Fruit fly (Drosophila melanogaster): ENCODE data around the gene LIMK1.

LIMK1 gene

dm6 chrX:12577722-12578121 lies 14.3 kb downstream of the LIMK1 start:
- TF ChIP-seq Hnf4 (GFP tag; optimal IDR thresholded peaks at IDR 0.05): peak; percentile 14
- no peak for TF ChIP-seq sv (GFP tag; optimal IDR thresholded peaks at IDR 0.05)
- no peak for TF ChIP-seq dl (GFP tag; optimal IDR thresholded peaks at IDR 0.05; ENCODE audit: insufficient read depth in 1 of 2, partially characterized antibody in 2 of 2)
- peak; percentile 16 for TF ChIP-seq Hr83 (GFP tag; optimal IDR thresholded peaks at IDR 0.05; ENCODE audit: poor library complexity, severe bottlenecking)
- TF ChIP-seq OdsH (GFP tag; optimal IDR thresholded peaks at IDR 0.05): peak; percentile 22
- TF ChIP-seq dmrt93B (GFP tag; optimal IDR thresholded peaks at IDR 0.05): no peak
- peak; percentile 54 for TF ChIP-seq h (GFP tag; optimal IDR thresholded peaks at IDR 0.05)
- peak in 1 of 2 experiments; percentile 21 for TF ChIP-seq foxo (GFP tag; optimal IDR thresholded peaks at IDR 0.05)

DNA sequence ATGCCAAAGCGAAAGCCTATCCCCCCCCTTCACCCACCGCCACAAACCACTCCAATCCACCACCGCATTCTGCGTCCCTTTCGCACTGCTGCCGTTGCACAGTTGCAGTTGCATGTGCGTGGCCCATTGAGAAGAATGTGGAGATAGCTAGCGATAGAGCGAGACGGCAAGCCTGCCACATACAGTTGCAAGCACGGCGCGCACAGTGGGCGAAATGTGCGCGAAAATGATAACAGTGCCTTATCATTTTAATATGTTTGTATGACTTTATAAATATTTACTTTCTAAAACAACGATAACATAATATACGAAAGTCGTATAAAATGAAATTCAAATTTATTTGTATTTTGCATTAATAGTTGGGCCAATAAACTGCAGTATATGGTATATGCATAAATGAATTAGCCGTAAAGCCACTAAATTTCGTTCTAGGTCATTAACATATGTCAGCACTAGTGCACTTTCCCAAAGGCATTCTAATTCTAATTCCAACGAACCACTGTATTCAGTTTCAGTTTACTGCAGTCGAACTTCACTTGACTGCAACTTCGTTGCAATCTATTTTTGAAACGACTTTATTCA lies 16.1 kb downstream of the LIMK1 start:
- TF ChIP-seq h (GFP tag; optimal IDR thresholded peaks at IDR 0.05) (peak; percentile 70), foxo (GFP tag; optimal IDR thresholded peaks at IDR 0.05) (peak in 1 of 2 experiments; percentile 73), psq (GFP tag; optimal IDR thresholded peaks at IDR 0.05) (peak; percentile 36), woc (GFP tag; optimal IDR thresholded peaks at IDR 0.05) (peak; percentile 70), sv (GFP tag; optimal IDR thresholded peaks at IDR 0.05) (peak; percentile 37), CG9705 (GFP tag; optimal IDR thresholded peaks at IDR 0.05) (no peak), sage (GFP tag; optimal IDR thresholded peaks at IDR 0.05) (peak; percentile 50), fru (GFP tag; optimal IDR thresholded peaks at IDR 0.05) (peak; percentile 71), OdsH (GFP tag; optimal IDR thresholded peaks at IDR 0.05) (peak; percentile 65), ey (GFP tag; optimal IDR thresholded peaks at IDR 0.05) (peak; percentile 57), pan (optimal IDR thresholded peaks at IDR 0.05) (no peak), Hnf4 (GFP tag; optimal IDR thresholded peaks at IDR 0.05) (peak; percentile 54), br (GFP tag; optimal IDR thresholded peaks at IDR 0.05) (peak; percentile 43), rgr (GFP tag; optimal IDR thresholded peaks at IDR 0.05) (peak; percentile 72), Dfd (GFP tag; optimal IDR thresholded peaks at IDR 0.05) (no peak), tai (GFP tag; optimal IDR thresholded peaks at IDR 0.05) (no peak), HLH106 (tag; optimal IDR thresholded peaks at IDR 0.05) (peak; percentile 61), Sp1 (GFP tag; optimal IDR thresholded peaks at IDR 0.05) (peak; percentile 67), dmrt93B (GFP tag; optimal IDR thresholded peaks at IDR 0.05) (peak; percentile 35)

DNA sequence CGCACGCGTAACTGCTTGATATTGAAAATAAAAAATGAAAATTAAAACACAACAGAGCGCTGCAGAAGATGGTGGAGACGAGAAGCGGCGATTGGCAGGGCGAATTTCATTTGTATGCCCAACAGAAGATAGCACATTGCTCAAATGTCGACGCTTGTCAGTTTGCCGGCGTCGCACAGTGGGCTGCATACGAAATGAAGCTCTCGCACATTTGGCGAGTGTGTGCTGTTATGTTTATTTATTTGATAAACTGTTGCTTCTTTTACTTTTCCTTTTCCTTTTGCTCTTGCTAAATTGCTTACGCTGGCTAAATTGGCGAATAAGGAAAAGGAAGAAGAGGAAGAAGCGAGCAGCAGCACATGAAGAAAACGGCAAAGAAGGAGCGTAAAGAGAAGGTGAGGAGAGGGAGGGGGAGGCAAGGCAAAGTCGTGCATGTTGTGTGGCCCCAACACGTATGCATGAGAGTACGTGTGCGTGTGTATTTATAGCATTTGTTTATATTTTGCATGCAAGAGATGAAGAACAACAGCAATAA lies 16.6 kb downstream of the LIMK1 start:
- TF ChIP-seq foxo (GFP tag; optimal IDR thresholded peaks at IDR 0.05): no peak
- no peak for TF ChIP-seq Mio (GFP tag; optimal IDR thresholded peaks at IDR 0.05)
- peak; percentile 3 for TF ChIP-seq HLH106 (tag; optimal IDR thresholded peaks at IDR 0.05)
- TF ChIP-seq Jra (GFP tag; optimal IDR thresholded peaks at IDR 0.05): no peak
- no peak for TF ChIP-seq Hr78 (GFP tag; optimal IDR thresholded peaks at IDR 0.05)
- no peak for TF ChIP-seq ey (GFP tag; optimal IDR thresholded peaks at IDR 0.05)
- TF ChIP-seq pan (optimal IDR thresholded peaks at IDR 0.05): no peak
- no peak for TF ChIP-seq dmrt93B (GFP tag; optimal IDR thresholded peaks at IDR 0.05)
- TF ChIP-seq Sp1 (GFP tag; optimal IDR thresholded peaks at IDR 0.05): no peak
- TF ChIP-seq br (GFP tag; optimal IDR thresholded peaks at IDR 0.05): no peak
- no peak for TF ChIP-seq GATAd (GFP tag; optimal IDR thresholded peaks at IDR 0.05)
- no peak for TF ChIP-seq Myc (optimal IDR thresholded peaks at IDR 0.05)
- TF ChIP-seq Hnf4 (GFP tag; optimal IDR thresholded peaks at IDR 0.05): no peak
- TF ChIP-seq rgr (GFP tag; optimal IDR thresholded peaks at IDR 0.05): no peak
- TF ChIP-seq psq (GFP tag; optimal IDR thresholded peaks at IDR 0.05): peak; percentile 69
- TF ChIP-seq h (GFP tag; optimal IDR thresholded peaks at IDR 0.05): no peak
- TF ChIP-seq Abd-B (GFP tag; optimal IDR thresholded peaks at IDR 0.05): no peak

- no peak for TF ChIP-seq lola (GFP tag; optimal IDR thresholded peaks at IDR 0.05)
- TF ChIP-seq rgr (GFP tag; optimal IDR thresholded peaks at IDR 0.05): peak; percentile 46
- TF ChIP-seq HLH106 (tag; optimal IDR thresholded peaks at IDR 0.05): no peak
- no peak for TF ChIP-seq pan (optimal IDR thresholded peaks at IDR 0.05)
- TF ChIP-seq CG9705 (GFP tag; optimal IDR thresholded peaks at IDR 0.05): no peak
- TF ChIP-seq Hnf4 (GFP tag; optimal IDR thresholded peaks at IDR 0.05): no peak
- peak; percentile 90 for TF ChIP-seq CrebA (GFP tag; optimal IDR thresholded peaks at IDR 0.05; ENCODE audit: borderline replicate concordance)
- no peak for TF ChIP-seq Hr83 (GFP tag; optimal IDR thresholded peaks at IDR 0.05; ENCODE audit: poor library complexity, severe bottlenecking)
- TF ChIP-seq GATAd (GFP tag; optimal IDR thresholded peaks at IDR 0.05): no peak
- peak; percentile 64 for TF ChIP-seq Dif (GFP tag; optimal IDR thresholded peaks at IDR 0.05; ENCODE audit: partially characterized antibody)
- peak; percentile 50 for TF ChIP-seq br (GFP tag; optimal IDR thresholded peaks at IDR 0.05)
- peak; percentile 53 for TF ChIP-seq Mio (GFP tag; optimal IDR thresholded peaks at IDR 0.05)
- TF ChIP-seq foxo (GFP tag; optimal IDR thresholded peaks at IDR 0.05): peak; percentile 11 to 42
- peak; percentile 2 for TF ChIP-seq dmrt93B (GFP tag; optimal IDR thresholded peaks at IDR 0.05)
- TF ChIP-seq jim (GFP tag; optimal IDR thresholded peaks at IDR 0.05): peak; percentile 84
- peak; percentile 78 for TF ChIP-seq Vsx2 (GFP tag; optimal IDR thresholded peaks at IDR 0.05; ENCODE audit: partially characterized antibody)
- no peak for TF ChIP-seq Abd-B (GFP tag; optimal IDR thresholded peaks at IDR 0.05)
- no peak for TF ChIP-seq dsf (GFP tag; optimal IDR thresholded peaks at IDR 0.05; ENCODE audit: borderline replicate concordance)
- peak; percentile 34 for TF ChIP-seq brk (GFP tag; optimal IDR thresholded peaks at IDR 0.05)
- TF ChIP-seq Myc (optimal IDR thresholded peaks at IDR 0.05): no peak
- peak; percentile 69 for TF ChIP-seq fru (GFP tag; optimal IDR thresholded peaks at IDR 0.05)
- no peak for TF ChIP-seq sv (GFP tag; optimal IDR thresholded peaks at IDR 0.05)
- no peak for TF ChIP-seq N (GFP tag; optimal IDR thresholded peaks at IDR 0.05)
- no peak for TF ChIP-seq OdsH (GFP tag; optimal IDR thresholded peaks at IDR 0.05)
- peak; percentile 70 for TF ChIP-seq sage (GFP tag; optimal IDR thresholded peaks at IDR 0.05)
- no peak for TF ChIP-seq CG32264 (GFP tag; optimal IDR thresholded peaks at IDR 0.05)
- TF ChIP-seq Jra (GFP tag; optimal IDR thresholded peaks at IDR 0.05): peak; percentile 19
- peak; percentile 98 for TF ChIP-seq psq (GFP tag; optimal IDR thresholded peaks at IDR 0.05)
- TF ChIP-seq tai (GFP tag; optimal IDR thresholded peaks at IDR 0.05): no peak
- TF ChIP-seq Sp1 (GFP tag; optimal IDR thresholded peaks at IDR 0.05): peak; percentile 77
- peak; percentile 59 for TF ChIP-seq woc (GFP tag; optimal IDR thresholded peaks at IDR 0.05)
- TF ChIP-seq usp (GFP tag; optimal IDR thresholded peaks at IDR 0.05): no peak
Measured at dm6 chrX:12574666-12575202, 17.3 kb downstream of the LIMK1 start.
